Worm (Caenorhabditis elegans) whole organism, L4 larva: ENCODE data around the gene C44B9.3.
A peak's percentile ranks its signal among the peaks of the same experiment; 100 is the strongest.

Experiments
- F44E2.7 ChIP-seq: fragments of 200-800 bp; sonication (Bioruptor generic); IDR thresholded peaks from 2 replicates; pipeline ENCODE4 v2.1.2; 2022; ENCODE audit warnings: missing genetic modification characterization, missing compliant biosample characterization
- Y48G9A.11 ChIP-seq: fragments of 200-800 bp; sonication (Bioruptor generic); IDR thresholded peaks from 2 replicates; pipeline ENCODE4 v1.3.6; 2022; ENCODE audit warnings: missing genetic modification reagents, missing genetic modification characterization, missing compliant biosample characterization
- Y5F2A.4 ChIP-seq: fragments of 200-800 bp; sonication (Bioruptor generic); optimal IDR thresholded peaks from 2 replicates; lab custom pipeline; 2018; ENCODE audit warnings: mild to moderate bottlenecking, missing genetic modification characterization, missing compliant biosample characterization
- ZK337.2 ChIP-seq: fragments of 200-800 bp; sonication (Bioruptor generic); IDR thresholded peaks from 2 replicates; pipeline ENCODE4 v1.3.6; 2022; ENCODE audit warnings: missing genetic modification reagents, missing genetic modification characterization, missing compliant biosample characterization
- ZK546.5 ChIP-seq, 2 experiments: sonication (generic microtip); optimal IDR thresholded peaks; 2 replicates each; lab custom pipeline; 2017; ENCODE audit warnings: missing biosample characterization in 2 of 2, missing genetic modification characterization in 2 of 2
- aha-1 ChIP-seq: fragments of 150-350 bp; peaks from one replicate; lab custom pipeline; 2014; ENCODE audit warnings: missing biosample characterization, missing genetic modification characterization
- attf-4 ChIP-seq: sonication (generic microtip); optimal IDR thresholded peaks from 3 replicates; lab custom pipeline; 2017; ENCODE audit warnings: missing biosample characterization, missing genetic modification characterization
- ceh-20 ChIP-seq: fragments of 200-800 bp; sonication (Bioruptor generic); IDR thresholded peaks from 2 replicates; pipeline ENCODE4 v1.3.6; 2022; ENCODE audit warnings: missing genetic modification reagents, missing genetic modification characterization, missing compliant biosample characterization
- ceh-82 ChIP-seq: sonication (generic microtip); optimal IDR thresholded peaks from 2 replicates; lab custom pipeline; 2017; ENCODE audit warnings: missing biosample characterization, missing genetic modification characterization
- ces-1 ChIP-seq: fragments of 150-350 bp; sonication (generic microtip); optimal IDR thresholded peaks from 4 replicates; lab custom pipeline; 2014; ENCODE audit warnings: missing biosample characterization, missing genetic modification reagents, missing genetic modification characterization
- ctbp-1 ChIP-seq: fragments of 200-800 bp; sonication (Bioruptor generic); IDR thresholded peaks from 2 replicates; pipeline ENCODE4 v1.3.6; 2022; ENCODE audit warnings: missing genetic modification reagents, missing genetic modification characterization, missing compliant biosample characterization
- daf-12 ChIP-seq: fragments of 150-350 bp; optimal IDR thresholded peaks from 2 replicates; lab custom pipeline; 2014; ENCODE audit warnings: missing biosample characterization, missing genetic modification reagents, missing genetic modification characterization
- daf-16 ChIP-seq, 3 experiments: sonication (generic microtip); optimal IDR thresholded peaks; 2 replicates each; lab custom pipeline; 2016 to 2017; ENCODE audit warnings: missing genetic modification characterization in 3 of 3, missing genetic modification reagents in 3 of 3, mild to moderate bottlenecking in 2 of 3, missing compliant biosample characterization in 2 of 3, missing biosample characterization in 1 of 3, moderate library complexity in 1 of 3
- daf-19 ChIP-seq: fragments of 200-800 bp; sonication (Bioruptor generic); conservative IDR thresholded peaks from 2 replicates; pipeline ENCODE4 v1.3.6; 2022; ENCODE audit warnings: missing genetic modification characterization, missing compliant biosample characterization
- daf-8 ChIP-seq: fragments of 200-800 bp; sonication (Bioruptor generic); IDR thresholded peaks from 2 replicates; pipeline ENCODE4 v1.3.6; 2022; ENCODE audit warnings: missing genetic modification characterization, missing compliant biosample characterization
- dmd-8 ChIP-seq: fragments of 200-800 bp; sonication (Bioruptor generic); IDR thresholded peaks from 2 replicates; pipeline ENCODE4 v1.3.6; 2022; ENCODE audit warnings: missing genetic modification characterization, missing compliant biosample characterization
- duxl-1 ChIP-seq: sonication (generic microtip); optimal IDR thresholded peaks from 2 replicates; lab custom pipeline; 2016; ENCODE audit warnings: mild to moderate bottlenecking, missing genetic modification characterization, moderate library complexity, missing compliant biosample characterization; ENCODE audit not compliant: poor library complexity
- egl-27 ChIP-seq: sonication (generic microtip); optimal IDR thresholded peaks from 3 replicates; lab custom pipeline; 2017; ENCODE audit warnings: missing biosample characterization, missing genetic modification reagents, missing genetic modification characterization
- egl-43 ChIP-seq: fragments of 200-800 bp; sonication (Bioruptor generic); IDR thresholded peaks from 2 replicates; pipeline ENCODE4 v1.3.6; 2022; ENCODE audit warnings: missing genetic modification reagents, missing genetic modification characterization, missing compliant biosample characterization
- fkh-10 ChIP-seq: fragments of 150-350 bp; optimal IDR thresholded peaks from 2 replicates; lab custom pipeline; 2014; ENCODE audit warnings: missing biosample characterization, missing genetic modification reagents, missing genetic modification characterization
- gei-8 ChIP-seq: fragments of 200-800 bp; sonication (Bioruptor generic); optimal IDR thresholded peaks from 2 replicates; lab custom pipeline; 2018; ENCODE audit warnings: mild to moderate bottlenecking, missing genetic modification characterization, missing compliant biosample characterization
- hlh-11 ChIP-seq: fragments of 200-800 bp; sonication (Bioruptor generic); optimal IDR thresholded peaks from 2 replicates; lab custom pipeline; 2018; ENCODE audit warnings: mild to moderate bottlenecking, missing genetic modification characterization, missing compliant biosample characterization
- hlh-30 ChIP-seq: sonication (generic microtip); optimal IDR thresholded peaks from 2 replicates; lab custom pipeline; 2017; ENCODE audit warnings: antibody characterized with exemption, mild to moderate bottlenecking, missing genetic modification characterization, missing compliant biosample characterization; ENCODE audit not compliant: insufficient read depth
- jun-1 ChIP-seq: fragments of 150-350 bp; optimal IDR thresholded peaks from 2 replicates; lab custom pipeline; 2014; ENCODE audit warnings: missing biosample characterization, missing genetic modification reagents, missing genetic modification characterization
- lin-29 ChIP-seq: fragments of 200-800 bp; sonication (Bioruptor generic); IDR thresholded peaks from 2 replicates; pipeline ENCODE4 v1.3.6; 2022; ENCODE audit warnings: missing genetic modification reagents, missing genetic modification characterization, missing compliant biosample characterization
- lin-38 ChIP-seq: fragments of 200-800 bp; sonication (Bioruptor generic); IDR thresholded peaks from 2 replicates; pipeline ENCODE4 v1.3.6; 2022; ENCODE audit warnings: missing genetic modification reagents, missing genetic modification characterization, missing compliant biosample characterization
- lin-39 ChIP-seq: fragments of 150-350 bp; optimal IDR thresholded peaks from 2 replicates; lab custom pipeline; 2014; ENCODE audit warnings: missing biosample characterization, missing genetic modification reagents, missing genetic modification characterization
- mdl-1 ChIP-seq, 2 experiments: fragments of 150-350 bp in 1 of 2; sonication (generic microtip) in 1 of 2; optimal IDR thresholded peaks; 2 replicates each; lab custom pipeline; 2014 to 2017; ENCODE audit warnings: missing biosample characterization in 2 of 2, missing genetic modification characterization in 2 of 2
- mdt-29 ChIP-seq: fragments of 200-800 bp; sonication (Bioruptor generic); IDR thresholded peaks from 2 replicates; pipeline ENCODE4 v1.3.6; 2022; ENCODE audit warnings: missing genetic modification reagents, missing genetic modification characterization, missing compliant biosample characterization
- mxl-3 ChIP-seq: fragments of 200-800 bp; sonication (Bioruptor generic); optimal IDR thresholded peaks from 2 replicates; lab custom pipeline; 2018; ENCODE audit warnings: mild to moderate bottlenecking, missing genetic modification characterization, missing compliant biosample characterization
- nhr-10 ChIP-seq: fragments of 150-350 bp; optimal IDR thresholded peaks from 2 replicates; lab custom pipeline; 2014; ENCODE audit warnings: missing biosample characterization, missing genetic modification characterization
- nhr-11 ChIP-seq: fragments of 150-350 bp; optimal IDR thresholded peaks from 2 replicates; lab custom pipeline; 2014; ENCODE audit warnings: missing biosample characterization, missing genetic modification characterization
- nhr-25 ChIP-seq: sonication (generic microtip); optimal IDR thresholded peaks from 2 replicates; lab custom pipeline; 2017; ENCODE audit warnings: missing genetic modification characterization, mild to moderate bottlenecking, missing compliant biosample characterization, antibody characterized with exemption, moderate library complexity, borderline replicate concordance; ENCODE audit not compliant: insufficient read depth
- nhr-28 ChIP-seq: fragments of 150-350 bp; optimal IDR thresholded peaks from 2 replicates; lab custom pipeline; 2014; ENCODE audit warnings: missing biosample characterization, missing genetic modification characterization
- nhr-41 ChIP-seq: fragments of 200-800 bp; sonication (Bioruptor generic); IDR thresholded peaks from 2 replicates; pipeline ENCODE4 v1.3.6; 2022; ENCODE audit warnings: missing genetic modification reagents, missing genetic modification characterization, missing compliant biosample characterization
- nhr-42 ChIP-seq: fragments of 200-800 bp; sonication (Bioruptor generic); IDR thresholded peaks from 2 replicates; pipeline ENCODE4 v1.3.6; 2022; ENCODE audit warnings: missing genetic modification characterization, missing compliant biosample characterization
- nhr-6 ChIP-seq: fragments of 150-350 bp; optimal IDR thresholded peaks from 2 replicates; lab custom pipeline; 2014; ENCODE audit warnings: missing biosample characterization, missing genetic modification characterization
- nhr-76 ChIP-seq: fragments of 150-350 bp; optimal IDR thresholded peaks from 2 replicates; lab custom pipeline; 2014; ENCODE audit warnings: missing biosample characterization, missing genetic modification characterization
- nhr-77 ChIP-seq: fragments of 150-350 bp; optimal IDR thresholded peaks from 2 replicates; lab custom pipeline; 2014; ENCODE audit warnings: missing biosample characterization, missing genetic modification characterization
- pha-4 ChIP-seq, 2 experiments: fragments of 150-350 bp in 1 of 2; fragments of 200-800 bp in 1 of 2; sonication (Bioruptor generic) in 1 of 2; IDR thresholded peaks in 1 of 2; optimal IDR thresholded peaks in 1 of 2; 2 replicates each; pipeline versions ENCODE4 v1.3.6 to Lab custom; 2014 to 2022; ENCODE audit warnings: missing genetic modification characterization in 2 of 2, missing genetic modification reagents in 2 of 2, missing biosample characterization in 1 of 2, missing compliant biosample characterization in 1 of 2
- rbr-2 ChIP-seq: sonication (generic microtip); optimal IDR thresholded peaks from 2 replicates; lab custom pipeline; 2016; ENCODE audit warnings: missing genotype, missing genetic modification characterization, missing compliant biosample characterization
- set-16 ChIP-seq: fragments of 200-800 bp; sonication (Bioruptor generic); IDR thresholded peaks from 2 replicates; pipeline ENCODE4 v1.3.6; 2022; ENCODE audit warnings: missing genetic modification reagents, missing genetic modification characterization, missing compliant biosample characterization
- snpc-1.2 ChIP-seq: fragments of 200-800 bp; sonication (Bioruptor generic); IDR thresholded peaks from 2 replicates; pipeline ENCODE4 v1.3.6; 2022; ENCODE audit warnings: missing genetic modification reagents, missing genetic modification characterization, missing compliant biosample characterization
- snpc-4 ChIP-seq: fragments of 150-350 bp; optimal IDR thresholded peaks from 2 replicates; lab custom pipeline; 2014; ENCODE audit warnings: missing biosample characterization, missing genetic modification characterization
- spr-3 ChIP-seq: fragments of 200-800 bp; sonication (Bioruptor generic); optimal IDR thresholded peaks from 2 replicates; lab custom pipeline; 2018; ENCODE audit warnings: mild to moderate bottlenecking, missing genetic modification characterization, missing compliant biosample characterization
- tag-97 ChIP-seq: fragments of 200-800 bp; sonication (Bioruptor generic); IDR thresholded peaks from 2 replicates; pipeline ENCODE4 v1.3.6; 2022; ENCODE audit warnings: missing genetic modification characterization, missing compliant biosample characterization
- tra-1 ChIP-seq: fragments of 200-800 bp; sonication (Bioruptor generic); IDR thresholded peaks from 2 replicates; pipeline ENCODE4 v1.3.6; 2022; ENCODE audit warnings: missing genetic modification reagents, missing genetic modification characterization, missing compliant biosample characterization
- vab-7 ChIP-seq: fragments of 200-800 bp; sonication (Bioruptor generic); IDR thresholded peaks from 2 replicates; pipeline ENCODE4 v1.3.6; 2022; ENCODE audit warnings: missing genetic modification reagents, missing genetic modification characterization, missing compliant biosample characterization
- zag-1 ChIP-seq: fragments of 150-350 bp; optimal IDR thresholded peaks from 2 replicates; lab custom pipeline; 2014; ENCODE audit warnings: missing biosample characterization, missing genetic modification characterization
- zip-11 ChIP-seq: fragments of 200-800 bp; sonication (Bioruptor generic); IDR thresholded peaks from 2 replicates; pipeline ENCODE4 v1.3.6; 2022; ENCODE audit warnings: missing genetic modification characterization, missing compliant biosample characterization
- ztf-7 ChIP-seq: fragments of 150-350 bp; optimal IDR thresholded peaks from 2 replicates; lab custom pipeline; 2014; ENCODE audit warnings: missing biosample characterization, missing genetic modification characterization

The C44B9.3 gene

ce11 chrIII:10848858-10849257 is 31.1 kb downstream of the C44B9.3 start, which contains the start of the genes fbxb-85 and hex-3:
Gene fbxb-85 (minus strand): TSS chrIII:10848963.
Gene hex-3 (plus strand): TSS chrIII:10849222.
- no peak for TF ChIP-seq zip-11
- peak in 1 of 2 experiments; percentile 3 for TF ChIP-seq mdl-1 (tag; optimal IDR thresholded peaks at IDR 0.05; lab: Kevin White, UChicago)
- TF ChIP-seq Y5F2A.4 (GFP tag; lab: Kevin White, UChicago): peak; percentile 47
- TF ChIP-seq spr-3 (GFP tag; lab: Kevin White, UChicago): peak; percentile 90
- TF ChIP-seq ZK337.2: peak; percentile 68; the same call in 1 of the 2 replicates
- TF ChIP-seq ztf-7: peak; percentile 91
- TF ChIP-seq egl-43 (GFP tag; lab: Robert Waterston, UW): peak; percentile 81; the same call in 1 of the 2 replicates
- peak; percentile 92 for TF ChIP-seq ceh-20 (GFP tag; lab: Robert Waterston, UW)
- TF ChIP-seq nhr-11 (tag; lab: Kevin White, UChicago): peak; percentile 73
- TF ChIP-seq aha-1: peak; percentile 89
- peak; percentile 94 for TF ChIP-seq rbr-2 (tag; lab: Kevin White, UChicago)
- no peak for TF ChIP-seq gei-8
- TF ChIP-seq nhr-10: no peak
- peak; percentile 84 for TF ChIP-seq ctbp-1 (GFP tag; lab: Robert Waterston, UW)
- TF ChIP-seq ces-1 (GFP tag; lab: Kevin White, UChicago): peak; percentile 57
- no peak for TF ChIP-seq snpc-4 (tag; lab: Kevin White, UChicago)
- peak; percentile 82 for TF ChIP-seq daf-19 (GFP tag; lab: Robert Waterston, UW)
- TF ChIP-seq tag-97 (GFP tag; lab: Robert Waterston, UW): no peak
- peak; percentile 93 for TF ChIP-seq lin-38 (GFP tag; lab: Robert Waterston, UW)
- peak; percentile 91 for TF ChIP-seq hlh-11 (tag; lab: Kevin White, UChicago)
- TF ChIP-seq jun-1 (tag; lab: Kevin White, UChicago): peak; percentile 88
- no peak for TF ChIP-seq ZK546.5 (tag; optimal IDR thresholded peaks at IDR 0.05; lab: Kevin White, UChicago)
- TF ChIP-seq set-16 (GFP tag; lab: Robert Waterston, UW): peak; percentile 26; the same call in 1 of the 2 replicates
- TF ChIP-seq ceh-82 (tag; lab: Kevin White, UChicago): no peak
- peak; percentile 77 for TF ChIP-seq lin-29 (GFP tag; lab: Robert Waterston, UW)
- TF ChIP-seq vab-7 (GFP tag; lab: Robert Waterston, UW): peak; percentile 60; the same call in 1 of the 2 replicates
- no peak for TF ChIP-seq F44E2.7 (GFP tag; lab: Robert Waterston, UW)
- peak; percentile 70 for TF ChIP-seq mdt-29 (GFP tag; lab: Robert Waterston, UW)
- TF ChIP-seq snpc-1.2 (GFP tag; lab: Robert Waterston, UW): peak; percentile 77
- peak; percentile 89 for TF ChIP-seq duxl-1 (tag; lab: Kevin White, UChicago)
- peak; percentile 51 for TF ChIP-seq nhr-28 (tag; lab: Kevin White, UChicago)
- TF ChIP-seq dmd-8: no peak
- TF ChIP-seq pha-4 (GFP tag; IDR thresholded peaks at IDR 0.05; lab: Robert Waterston, UW): peak; percentile 83
- no peak for TF ChIP-seq pha-4 (tag; optimal IDR thresholded peaks at IDR 0.05; lab: Kevin White, UChicago)
- peak; percentile 89 for TF ChIP-seq fkh-10 (GFP tag; lab: Kevin White, UChicago)
- no peak for TF ChIP-seq nhr-41 (GFP tag; lab: Robert Waterston, UW)
- peak; percentile 93 for TF ChIP-seq nhr-42
- peak; percentile 68 for TF ChIP-seq nhr-25 (tag; lab: Kevin White, UChicago)
- no peak for TF ChIP-seq daf-8 (GFP tag; lab: Robert Waterston, UW)
- TF ChIP-seq attf-4 (tag; lab: Kevin White, UChicago): no peak
- peak; percentile 91 for TF ChIP-seq nhr-6 (tag; lab: Kevin White, UChicago)
- TF ChIP-seq hlh-30 (tag; lab: Kevin White, UChicago): peak; percentile 81
- TF ChIP-seq mxl-3: peak; percentile 63
- TF ChIP-seq zag-1 (tag; lab: Kevin White, UChicago): peak; percentile 64
- no peak for TF ChIP-seq Y48G9A.11
- no peak for TF ChIP-seq daf-12 (tag; lab: Kevin White, UChicago)
- no peak for TF ChIP-seq lin-39 (tag; lab: Kevin White, UChicago)
- TF ChIP-seq daf-16 (GFP tag; optimal IDR thresholded peaks at IDR 0.05; lab: Kevin White, UChicago): peak; percentile 12 to 89
- TF ChIP-seq daf-16 (tag; optimal IDR thresholded peaks at IDR 0.05; lab: Kevin White, UChicago): peak; percentile 86
- no peak for TF ChIP-seq egl-27
- TF ChIP-seq nhr-77 (tag; lab: Kevin White, UChicago): peak; percentile 82
- TF ChIP-seq tra-1 (GFP tag; lab: Robert Waterston, UW): peak; percentile 47; the same call in 1 of the 2 replicates
- TF ChIP-seq nhr-76: no peak
